Worm (Caenorhabditis elegans) whole organism, L3 larva: ENCODE results near the gene F01F1.15.

Experiments used
- R02D3.7 ChIP-seq: fragments of 150-350 bp; optimal IDR thresholded peaks from 2 replicates; lab custom pipeline; 2014; ENCODE audit warnings: missing biosample characterization, missing genetic modification characterization
- ZK546.5 ChIP-seq: sonication (generic microtip); optimal IDR thresholded peaks from 2 replicates; lab custom pipeline; 2017; ENCODE audit warnings: missing biosample characterization, missing genetic modification characterization
- aly-2 ChIP-seq: fragments of 150-350 bp; optimal IDR thresholded peaks from 2 replicates; lab custom pipeline; 2014; ENCODE audit warnings: missing biosample characterization, missing genetic modification characterization
- ama-1 ChIP-seq: fragments of 150-350 bp; optimal IDR thresholded peaks from 2 replicates; lab custom pipeline; 2018
- ceh-16 ChIP-seq: sonication (generic microtip); optimal IDR thresholded peaks from 2 replicates; lab custom pipeline; 2017; ENCODE audit warnings: missing biosample characterization, missing genetic modification characterization
- ceh-28 ChIP-seq: fragments of 150-350 bp; optimal IDR thresholded peaks from 2 replicates; lab custom pipeline; 2014; ENCODE audit warnings: missing biosample characterization, missing genetic modification reagents, missing genetic modification characterization
- ceh-82 ChIP-seq: fragments of 150-350 bp; optimal IDR thresholded peaks from 2 replicates; lab custom pipeline; 2014; ENCODE audit warnings: missing biosample characterization, missing genetic modification characterization
- ceh-9 ChIP-seq: sonication (generic microtip); optimal IDR thresholded peaks from 2 replicates; lab custom pipeline; 2018; ENCODE audit warnings: missing biosample characterization, missing genetic modification characterization
- daf-12 ChIP-seq: fragments of 150-350 bp; optimal IDR thresholded peaks from 2 replicates; lab custom pipeline; 2014; ENCODE audit warnings: missing biosample characterization, missing genetic modification reagents, missing genetic modification characterization
- egl-27 ChIP-seq: sonication (generic microtip); optimal IDR thresholded peaks from 4 replicates; lab custom pipeline; 2017; ENCODE audit warnings: missing biosample characterization, missing genetic modification reagents, missing genetic modification characterization
- egl-5 ChIP-seq: fragments of 150-350 bp; optimal IDR thresholded peaks from 2 replicates; lab custom pipeline; 2017; ENCODE audit warnings: missing biosample characterization, missing genetic modification reagents, missing genetic modification characterization, inconsistent platforms
- elt-1 ChIP-seq: fragments of 150-350 bp; optimal IDR thresholded peaks from 2 replicates; lab custom pipeline; 2014; ENCODE audit warnings: missing biosample characterization, missing genetic modification characterization
- elt-2 ChIP-seq: sonication (generic microtip); optimal IDR thresholded peaks from 2 replicates; lab custom pipeline; 2016; ENCODE audit warnings: missing genetic modification reagents, mild to moderate bottlenecking, missing genetic modification characterization, missing compliant biosample characterization
- elt-3 ChIP-seq, 3 experiments: fragments of 150-350 bp in 1 of 3; sonication (generic microtip) in 2 of 3; optimal IDR thresholded peaks; 2 replicates in 2 of 3; 4 replicates in 1 of 3; lab custom pipeline; 2014 to 2017; ENCODE audit warnings: missing biosample characterization in 3 of 3, missing genetic modification characterization in 3 of 3
- eor-1 ChIP-seq, 2 experiments: fragments of 150-350 bp; optimal IDR thresholded peaks; 2 replicates each; lab custom pipeline; 2014 to 2018; ENCODE audit warnings: missing biosample characterization in 2 of 2, missing genetic modification characterization in 2 of 2
- fkh-10 ChIP-seq: sonication (generic microtip); optimal IDR thresholded peaks from 2 replicates; lab custom pipeline; 2017; ENCODE audit warnings: missing biosample characterization, missing genetic modification reagents, missing genetic modification characterization
- fkh-2 ChIP-seq: fragments of 150-350 bp; optimal IDR thresholded peaks from 2 replicates; lab custom pipeline; 2014; ENCODE audit warnings: missing biosample characterization, missing genetic modification reagents, missing genetic modification characterization
- fos-1 ChIP-seq: fragments of 150-350 bp; optimal IDR thresholded peaks from 2 replicates; lab custom pipeline; 2014; ENCODE audit warnings: missing biosample characterization, missing genetic modification characterization
- hmg-11 ChIP-seq: sonication (generic microtip); optimal IDR thresholded peaks from 2 replicates; lab custom pipeline; 2016; ENCODE audit warnings: missing genetic modification characterization, missing compliant biosample characterization
- jun-1 ChIP-seq: fragments of 150-350 bp; optimal IDR thresholded peaks from 2 replicates; lab custom pipeline; 2014; ENCODE audit warnings: missing biosample characterization, missing genetic modification reagents, missing genetic modification characterization
- lin-15B ChIP-seq: fragments of 150-350 bp; optimal IDR thresholded peaks from 2 replicates; lab custom pipeline; 2014; ENCODE audit warnings: missing biosample characterization, missing genetic modification characterization
- lin-39 ChIP-seq: fragments of 150-350 bp; optimal IDR thresholded peaks from 2 replicates; lab custom pipeline; 2018; ENCODE audit warnings: missing biosample characterization, missing genetic modification reagents, missing genetic modification characterization
- lsy-12 ChIP-seq: sonication (generic microtip); optimal IDR thresholded peaks from 2 replicates; lab custom pipeline; 2016; ENCODE audit warnings: mild to moderate bottlenecking, missing genetic modification characterization, missing compliant biosample characterization
- mdl-1 ChIP-seq: fragments of 150-350 bp; optimal IDR thresholded peaks from 2 replicates; lab custom pipeline; 2014; ENCODE audit warnings: missing biosample characterization, missing genetic modification characterization
- mml-1 ChIP-seq: fragments of 150-350 bp; sonication (generic microtip); optimal IDR thresholded peaks from 3 replicates; lab custom pipeline; 2014; ENCODE audit warnings: missing biosample characterization, missing genetic modification characterization
- nfya-1 ChIP-seq: sonication (generic microtip); optimal IDR thresholded peaks from 2 replicates; lab custom pipeline; 2017; ENCODE audit warnings: missing genetic modification characterization, mild to moderate bottlenecking, missing compliant biosample characterization, antibody characterized with exemption, moderate library complexity; ENCODE audit not compliant: insufficient read depth
- nhr-11 ChIP-seq: fragments of 150-350 bp; optimal IDR thresholded peaks from 2 replicates; lab custom pipeline; 2014; ENCODE audit warnings: missing biosample characterization, missing genetic modification characterization
- nhr-12 ChIP-seq: fragments of 150-350 bp; optimal IDR thresholded peaks from 2 replicates; lab custom pipeline; 2014; ENCODE audit warnings: missing biosample characterization, missing genetic modification characterization
- nhr-23 ChIP-seq: fragments of 150-350 bp; optimal IDR thresholded peaks from 2 replicates; lab custom pipeline; 2014; ENCODE audit warnings: missing biosample characterization, missing genetic modification reagents, missing genetic modification characterization
- nhr-237 ChIP-seq: fragments of 150-350 bp; optimal IDR thresholded peaks from 2 replicates; lab custom pipeline; 2014; ENCODE audit warnings: missing biosample characterization, missing genetic modification characterization
- nhr-25 ChIP-seq: sonication (generic microtip); optimal IDR thresholded peaks from 2 replicates; lab custom pipeline; 2017; ENCODE audit warnings: missing biosample characterization, missing genetic modification characterization
- nhr-28 ChIP-seq: fragments of 150-350 bp; optimal IDR thresholded peaks from 2 replicates; lab custom pipeline; 2014; ENCODE audit warnings: missing biosample characterization, missing genetic modification characterization
- nhr-43 ChIP-seq: sonication (generic microtip); optimal IDR thresholded peaks from 2 replicates; lab custom pipeline; 2016; ENCODE audit warnings: mild to moderate bottlenecking, missing genetic modification characterization, missing compliant biosample characterization; ENCODE audit not compliant: poor library complexity, severe bottlenecking
- nhr-67 ChIP-seq: fragments of 150-350 bp; optimal IDR thresholded peaks from 2 replicates; lab custom pipeline; 2014; ENCODE audit warnings: missing biosample characterization, missing genetic modification characterization
- nhr-76 ChIP-seq: fragments of 150-350 bp; sonication (generic microtip); optimal IDR thresholded peaks from 5 replicates; lab custom pipeline; 2014; ENCODE audit warnings: missing biosample characterization, missing genetic modification characterization
- nhr-77 ChIP-seq: fragments of 150-350 bp; optimal IDR thresholded peaks from 2 replicates; lab custom pipeline; 2014; ENCODE audit warnings: missing biosample characterization, missing genetic modification characterization
- pha-4 ChIP-seq: fragments of 150-350 bp; optimal IDR thresholded peaks from 2 replicates; lab custom pipeline; 2014; ENCODE audit warnings: missing biosample characterization, missing genetic modification reagents, missing genetic modification characterization
- pqm-1 ChIP-seq: fragments of 150-350 bp; optimal IDR thresholded peaks from 2 replicates; lab custom pipeline; 2017; ENCODE audit warnings: missing biosample characterization, missing genetic modification characterization, inconsistent platforms
- sea-2 ChIP-seq: fragments of 150-350 bp; sonication (generic microtip); optimal IDR thresholded peaks from 4 replicates; lab custom pipeline; 2014; ENCODE audit warnings: missing biosample characterization, missing genetic modification reagents, missing genetic modification characterization
- skn-1 ChIP-seq: fragments of 150-350 bp; optimal IDR thresholded peaks from 2 replicates; lab custom pipeline; 2014; ENCODE audit warnings: missing biosample characterization, missing genetic modification characterization
- snpc-4 ChIP-seq: fragments of 150-350 bp; optimal IDR thresholded peaks from 2 replicates; lab custom pipeline; 2014; ENCODE audit warnings: missing biosample characterization, missing genetic modification characterization
- tbx-2 ChIP-seq: sonication (generic microtip); optimal IDR thresholded peaks from 2 replicates; lab custom pipeline; 2016; ENCODE audit warnings: mild to moderate bottlenecking, missing genetic modification characterization, missing compliant biosample characterization
- unc-39 ChIP-seq: sonication (generic microtip); optimal IDR thresholded peaks from 4 replicates; lab custom pipeline; 2017; ENCODE audit warnings: missing biosample characterization, missing genetic modification characterization
- unc-62 ChIP-seq: fragments of 150-350 bp; sonication (generic microtip); optimal IDR thresholded peaks from 4 replicates; lab custom pipeline; 2014; ENCODE audit warnings: missing biosample characterization, missing genetic modification reagents, missing genetic modification characterization
- zag-1 ChIP-seq: fragments of 150-350 bp; optimal IDR thresholded peaks from 2 replicates; lab custom pipeline; 2014; ENCODE audit warnings: missing biosample characterization, missing genetic modification characterization
- ztf-11 ChIP-seq: fragments of 150-350 bp; optimal IDR thresholded peaks from 2 replicates; lab custom pipeline; 2014; ENCODE audit warnings: missing biosample characterization, missing genetic modification characterization
- ztf-4 ChIP-seq: fragments of 150-350 bp; optimal IDR thresholded peaks from 2 replicates; lab custom pipeline; 2014; ENCODE audit warnings: missing biosample characterization, missing genetic modification characterization

F01F1.15 gene

ce11 chrIII:5863774-5864173 lies 5.6 kb downstream of the F01F1.15 start, which contains the start of gene dnpp-1:
TSS of gene dnpp-1 (minus strand) at chrIII:5863803.
- TF ChIP-seq elt-2 (peak; percentile 97), ceh-9 (no peak), pqm-1 (tag; lab: Kevin White, UChicago) (peak; percentile 61), egl-5 (tag; lab: Kevin White, UChicago) (no peak), ztf-11 (tag; lab: Kevin White, UChicago) (no peak), aly-2 (tag; lab: Kevin White, UChicago) (no peak)
- TF ChIP-seq, all 47 proteins: peak for 2

ce11 chrIII:5859008-5859407 lies 10.3 kb downstream of the F01F1.15 start, which contains the start of gene dpf-4:
TSS of gene dpf-4 (plus strand) at chrIII:5859308.
- TF ChIP-seq ztf-4 = peak; percentile 10
- no peak for TF ChIP-seq sea-2 (GFP tag; lab: Kevin White, UChicago)

DNA sequence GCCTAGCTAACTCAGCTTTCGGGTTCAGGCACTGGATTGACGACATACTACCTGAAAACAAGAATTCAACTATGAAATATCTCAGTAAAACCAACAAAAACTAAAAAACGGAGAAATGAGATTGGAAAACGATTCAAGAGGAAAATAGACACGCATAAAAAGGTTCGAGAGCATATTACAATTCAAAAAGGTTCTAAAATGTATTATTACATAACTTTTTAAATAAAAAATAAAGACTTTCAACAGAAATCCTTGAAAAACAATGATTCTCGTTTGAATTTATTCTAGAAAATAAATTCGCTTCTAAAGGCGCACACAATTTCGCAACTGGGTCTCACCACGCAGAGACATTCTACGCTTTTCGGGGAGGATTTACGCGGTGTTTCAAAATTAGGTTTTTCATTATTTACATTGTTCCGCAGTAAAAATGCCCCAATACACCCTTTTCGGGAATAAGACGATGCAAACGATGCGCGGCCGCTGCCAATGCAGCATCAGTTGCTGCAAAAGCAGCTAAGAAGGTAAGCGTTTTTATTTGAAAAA lies 13.6 kb downstream of the F01F1.15 start, which contains the start of the genes cct-6 and alh-9:
Gene cct-6 (minus strand): TSS at position 51 of the 543 bp plus-strand sequence.
Gene alh-9 (plus strand): TSS at position 382 of the 543 bp plus-strand sequence.
- TF ChIP-seq tbx-2 (tag; lab: Kevin White, UChicago) (no peak), pqm-1 (tag; lab: Kevin White, UChicago) (peak; percentile 48), pha-4 (tag; lab: Kevin White, UChicago) (peak; percentile 99), R02D3.7 (peak; percentile 94), mml-1 (tag; lab: Kevin White, UChicago) (no peak), nhr-25 (peak; percentile 71), lin-39 (peak; percentile 88), ceh-16 (tag; lab: Kevin White, UChicago) (no peak), sea-2 (GFP tag; lab: Kevin White, UChicago) (no peak), ama-1 (lab: Kevin White, UChicago) (peak; percentile 82), nhr-23 (tag; lab: Kevin White, UChicago) (peak; percentile 79), fos-1 (no peak), unc-39 (tag; lab: Kevin White, UChicago) (no peak), snpc-4 (peak; percentile 70), unc-62 (no peak), nhr-28 (tag; lab: Kevin White, UChicago) (no peak), nhr-237 (tag; lab: Kevin White, UChicago) (no peak), egl-5 (tag; lab: Kevin White, UChicago) (peak; percentile 97), elt-3 (tag; optimal IDR thresholded peaks at IDR 0.05; lab: Kevin White, UChicago) (no peak), elt-1 (tag; lab: Kevin White, UChicago) (peak; percentile 10), ztf-11 (tag; lab: Kevin White, UChicago) (no peak), fkh-10 (peak; percentile 10), elt-2 (peak; percentile 42), fkh-2 (tag; lab: Kevin White, UChicago) (no peak), nfya-1 (tag; lab: Kevin White, UChicago) (peak; percentile 89), ceh-9 (no peak), aly-2 (tag; lab: Kevin White, UChicago) (no peak), ztf-4 (no peak), mdl-1 (no peak), lsy-12 (tag; lab: Kevin White, UChicago) (no peak), zag-1 (tag; lab: Kevin White, UChicago) (no peak), eor-1 (tag; optimal IDR thresholded peaks at IDR 0.05; lab: Kevin White, UChicago) (no peak), jun-1 (tag; lab: Kevin White, UChicago) (peak; percentile 24), hmg-11 (tag; lab: Kevin White, UChicago) (peak; percentile 33), nhr-11 (no peak), nhr-67 (no peak), ceh-28 (no peak), nhr-12 (tag; lab: Kevin White, UChicago) (no peak), egl-27 (tag; lab: Kevin White, UChicago) (peak; percentile 7), lin-15B (tag; lab: Kevin White, UChicago) (peak; percentile 87), ZK546.5 (tag; lab: Kevin White, UChicago) (no peak), daf-12 (tag; lab: Kevin White, UChicago) (no peak), nhr-43 (tag; lab: Kevin White, UChicago) (peak; percentile 6), nhr-77 (tag; lab: Kevin White, UChicago) (no peak), ceh-82 (tag; lab: Kevin White, UChicago) (no peak), skn-1 (tag; lab: Kevin White, UChicago) (no peak), nhr-76 (tag; lab: Kevin White, UChicago) (no peak)
